Worm (Caenorhabditis elegans): ENCODE data around the gene degt-1.

DNA sequence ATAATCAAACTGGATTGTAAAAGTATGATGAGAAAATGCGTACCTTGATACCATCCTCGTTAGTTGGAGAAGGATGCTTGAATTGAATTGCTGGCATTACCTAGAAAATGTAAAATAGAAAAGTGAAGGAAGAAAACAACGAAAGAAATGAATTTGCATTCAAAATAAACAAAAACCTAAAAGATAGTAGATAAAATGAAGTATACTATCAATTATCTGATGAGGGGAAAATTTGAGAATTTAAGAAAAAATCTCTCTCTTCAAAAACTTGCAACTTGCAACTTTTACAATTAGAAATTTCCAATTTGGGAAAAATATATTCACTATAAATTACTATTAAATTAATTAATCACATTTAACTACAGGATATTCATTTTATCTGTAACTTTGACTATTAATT is 54.7 kb downstream of the degt-1 start, which contains the start of gene T21C9.11:
- TF ChIP-seq ama-1 (optimal IDR thresholded peaks at IDR 0.05) (no peak), tra-4 (tag; optimal IDR thresholded peaks at IDR 0.05) (no peak), scrt-1 (GFP tag; IDR thresholded peaks at IDR 0.05) (no peak), B0310.2 (tag; optimal IDR thresholded peaks at IDR 0.05) (no peak), hmbx-1 (tag; optimal IDR thresholded peaks at IDR 0.05) (no peak)
